Fruit fly (Drosophila melanogaster) ovary, adult (tissue): ENCODE data around the gene pzg.

Source experiments
- CG17801 ChIP-seq: fragments of 200-800 bp; optimal IDR thresholded peaks from 2 replicates; lab custom pipeline; 2019; ENCODE audit warnings: missing biosample characterization, mild to moderate bottlenecking, missing genetic modification characterization, moderate library complexity; ENCODE audit not compliant: partially characterized antibody

The pzg gene

dm6 chr3L:21285639-21286338 lies at the start of gene pzg, which contains the start of gene CG12974:
Gene pzg, plus strand, starts transcription at chr3L:21286099.
Gene CG12974, minus strand, starts transcription at chr3L:21285962.
- peak; percentile 89 for TF ChIP-seq CG17801 (GFP tag; lab: Kevin White, UChicago)

dm6 chr3L:21236959-21237551 lies 48.8 kb upstream of the pzg start:
- no peak for TF ChIP-seq CG17801 (GFP tag; lab: Kevin White, UChicago)

- no peak for TF ChIP-seq CG17801 (GFP tag; lab: Kevin White, UChicago)
These were observed 47.5 kb upstream of the pzg start for dm6 chr3L:21238377-21238776.

dm6 chr3L:21239999-21240509 lies 45.8 kb upstream of the pzg start:
- peak; percentile 46 for TF ChIP-seq CG17801 (GFP tag; lab: Kevin White, UChicago)

dm6 chr3L:21241447-21241983 lies 44.4 kb upstream of the pzg start:
- no peak for TF ChIP-seq CG17801 (GFP tag; lab: Kevin White, UChicago)

- TF ChIP-seq CG17801 (GFP tag; lab: Kevin White, UChicago): no peak
These were observed 42.9 kb upstream of the pzg start for dm6 chr3L:21242958-21243357.

- no peak for TF ChIP-seq CG17801 (GFP tag; lab: Kevin White, UChicago)
These were observed 42.5 kb upstream of the pzg start for dm6 chr3L:21243417-21243816.

- TF ChIP-seq CG17801 (GFP tag; lab: Kevin White, UChicago): no peak
These were observed 34.5 kb upstream of the pzg start for dm6 chr3L:21251381-21251780.

- TF ChIP-seq CG17801 (GFP tag; lab: Kevin White, UChicago): no peak
These were observed 33.4 kb upstream of the pzg start for dm6 chr3L:21252525-21252924.

dm6 chr3L:21252932-21253760 lies 32.8 kb upstream of the pzg start:
- no peak for TF ChIP-seq CG17801 (GFP tag; lab: Kevin White, UChicago)

dm6 chr3L:21253761-21254523 lies 32.0 kb upstream of the pzg start:
- TF ChIP-seq CG17801 (GFP tag; lab: Kevin White, UChicago): no peak

dm6 chr3L:21254524-21254972 lies 31.4 kb upstream of the pzg start:
- TF ChIP-seq CG17801 (GFP tag; lab: Kevin White, UChicago): no peak

- TF ChIP-seq CG17801 (GFP tag; lab: Kevin White, UChicago): no peak
These were observed 29.6 kb upstream of the pzg start for dm6 chr3L:21256062-21257023.
